Fruit fly (Drosophila melanogaster): ENCODE data around the gene CG17361.

dm6 chr3L:13999204-13999603 lies 2.2 kb downstream of the CG17361 start, which contains the start of gene CG17359:
- TF ChIP-seq CG17612 (GFP tag; IDR thresholded peaks at IDR 0.05) (no peak), Ravus (GFP tag; IDR thresholded peaks at IDR 0.05) (no peak), Mrtf (GFP tag; IDR thresholded peaks at IDR 0.05) (no peak), CG4707 (GFP tag; optimal IDR thresholded peaks at IDR 0.05) (no peak), CG7963 (GFP tag; IDR thresholded peaks at IDR 0.05; ENCODE audit: partially characterized antibody) (no peak), Hr78 (GFP tag; optimal IDR thresholded peaks at IDR 0.05) (no peak), CG8478 (optimal IDR thresholded peaks at IDR 0.05) (no peak), CG1647 (GFP tag; optimal IDR thresholded peaks at IDR 0.05) (no peak), peb (GFP tag; IDR thresholded peaks at IDR 0.05) (no peak), Abd-B (GFP tag; optimal IDR thresholded peaks at IDR 0.05) (no peak)
